Worm (Caenorhabditis elegans): Measurements from ENCODE around the gene lsy-27.

ce11 chrV:17323876-17324275 is 26.1 kb downstream of the lsy-27 start:
- no peak for TF ChIP-seq flt-1 (GFP tag; IDR thresholded peaks at IDR 0.05)
- no peak for TF ChIP-seq ref-1 (GFP tag; conservative IDR thresholded peaks at IDR 0.05)
- no peak for TF ChIP-seq T22C8.4 (GFP tag; IDR thresholded peaks at IDR 0.05)
- no peak for TF ChIP-seq med-1 (GFP tag; optimal IDR thresholded peaks at IDR 0.05; ENCODE audit: insufficient read depth)
- TF ChIP-seq ztf-23 (GFP tag; IDR thresholded peaks at IDR 0.05), result no peak
- no peak for TF ChIP-seq cog-1 (tag; optimal IDR thresholded peaks at IDR 0.05)
- no peak for TF ChIP-seq tab-1 (GFP tag; IDR thresholded peaks at IDR 0.05)
- no peak for TF ChIP-seq klf-2 (GFP tag; conservative IDR thresholded peaks at IDR 0.05)
